Fruit fly (Drosophila melanogaster) whole organism, embryonic: ENCODE measurements around the gene Cpr11B.

ENCODE experiments used
- Ada2b ChIP-seq: fragments of 200-800 bp; sonication (Bioruptor generic); IDR thresholded peaks from 2 replicates; pipeline ENCODE4 v1.3.6; 2022; ENCODE audit warnings: missing biosample characterization, missing genetic modification characterization
- Aef1 ChIP-seq: fragments of 200-800 bp; sonication (Bioruptor generic); IDR thresholded peaks from 3 replicates; pipeline ENCODE4 v1.3.6; 2022; ENCODE audit warnings: missing biosample characterization, missing genetic modification characterization
- CG10366 ChIP-seq: fragments of 200-800 bp; sonication (Bioruptor generic); IDR thresholded peaks from 2 replicates; pipeline ENCODE4 v1.3.6; 2022; ENCODE audit warnings: missing biosample characterization, missing genetic modification characterization
- CG10654 ChIP-seq: fragments of 200-800 bp; sonication (Bioruptor generic); optimal IDR thresholded peaks from 2 replicates; lab custom pipeline; 2016; ENCODE audit warnings: missing biosample characterization, missing genetic modification characterization
- CG10959 ChIP-seq: fragments of 200-800 bp; sonication (Bioruptor generic); IDR thresholded peaks from 2 replicates; pipeline ENCODE4 v1.3.6; 2022; ENCODE audit warnings: missing biosample characterization, missing genetic modification characterization
- CG10979 ChIP-seq: fragments of 200-800 bp; sonication (Bioruptor generic); optimal IDR thresholded peaks from 2 replicates; lab custom pipeline; 2018; ENCODE audit warnings: missing biosample characterization, mild to moderate bottlenecking, missing genetic modification characterization, moderate library complexity
- CG12744 ChIP-seq: fragments of 200-800 bp; sonication (Bioruptor generic); optimal IDR thresholded peaks from 2 replicates; lab custom pipeline; 2016; ENCODE audit warnings: missing biosample characterization, missing genetic modification characterization
- CG13123 ChIP-seq: fragments of 200-800 bp; sonication (Bioruptor generic); optimal IDR thresholded peaks from 2 replicates; lab custom pipeline; 2016; ENCODE audit warnings: missing biosample characterization, missing genetic modification characterization
- CG14965 ChIP-seq: fragments of 200-800 bp; sonication (Bioruptor generic); optimal IDR thresholded peaks from 2 replicates; lab custom pipeline; 2016; ENCODE audit warnings: missing biosample characterization, missing genetic modification characterization, borderline replicate concordance
- CG1832 ChIP-seq: fragments of 200-800 bp; sonication (Bioruptor generic); optimal IDR thresholded peaks from 2 replicates; lab custom pipeline; 2017; ENCODE audit warnings: missing biosample characterization, mild to moderate bottlenecking, missing genetic modification characterization, inconsistent platforms
- CG18599 ChIP-seq: fragments of 200-800 bp; sonication (Bioruptor generic); optimal IDR thresholded peaks from 3 replicates; lab custom pipeline; 2017; ENCODE audit warnings: missing biosample characterization, missing genetic modification characterization, mild to moderate bottlenecking, moderate library complexity, missing genetic modification reagents
- CG18764 ChIP-seq: fragments of 200-800 bp; sonication (Bioruptor generic); optimal IDR thresholded peaks from 3 replicates; lab custom pipeline; 2016; ENCODE audit warnings: missing biosample characterization, missing genetic modification characterization
- CG33557 ChIP-seq: fragments of 200-800 bp; sonication (Bioruptor generic); optimal IDR thresholded peaks from 2 replicates; lab custom pipeline; 2019; ENCODE audit warnings: missing biosample characterization, mild to moderate bottlenecking, missing genetic modification characterization, moderate library complexity
- CG34422 ChIP-seq: fragments of 200-800 bp; sonication (Bioruptor generic); IDR thresholded peaks from 3 replicates; pipeline ENCODE4 v1.3.6; 2022; ENCODE audit warnings: missing biosample characterization, missing genetic modification characterization
- CG4730 ChIP-seq: fragments of 200-800 bp; sonication (Bioruptor generic); IDR thresholded peaks from 2 replicates; pipeline ENCODE4 v1.3.6; 2022; ENCODE audit warnings: missing biosample characterization, missing genetic modification characterization
- CG7839 ChIP-seq: fragments of 200-800 bp; sonication (Bioruptor generic); optimal IDR thresholded peaks from 3 replicates; lab custom pipeline; 2018; ENCODE audit warnings: missing biosample characterization, mild to moderate bottlenecking, missing genetic modification characterization, moderate library complexity
- CG9437 ChIP-seq: fragments of 200-800 bp; sonication (Bioruptor generic); optimal IDR thresholded peaks from 2 replicates; lab custom pipeline; 2018; ENCODE audit warnings: missing biosample characterization, mild to moderate bottlenecking, missing genetic modification characterization
- CG9609 ChIP-seq: fragments of 200-800 bp; sonication (Bioruptor generic); optimal IDR thresholded peaks from 3 replicates; lab custom pipeline; 2016; ENCODE audit warnings: missing biosample characterization, missing genetic modification characterization
- CG9932 ChIP-seq: fragments of 200-800 bp; sonication (Bioruptor generic); IDR thresholded peaks from 2 replicates; pipeline ENCODE4 v1.3.6; 2022; ENCODE audit warnings: missing biosample characterization, missing genetic modification characterization
- CoRest ChIP-seq: fragments of 200-800 bp; sonication (Bioruptor generic); optimal IDR thresholded peaks from 3 replicates; lab custom pipeline; 2018; ENCODE audit warnings: missing biosample characterization, mild to moderate bottlenecking, missing genetic modification characterization, moderate library complexity
- CrebB ChIP-seq: fragments of 200-800 bp; sonication (Bioruptor generic); optimal IDR thresholded peaks from 3 replicates; lab custom pipeline; 2018; ENCODE audit warnings: missing biosample characterization, mild to moderate bottlenecking, missing genetic modification characterization
- Dad ChIP-seq: fragments of 200-800 bp; sonication (Bioruptor generic); optimal IDR thresholded peaks from 3 replicates; lab custom pipeline; 2016; ENCODE audit warnings: missing biosample characterization, missing genetic modification characterization
- HmgZ ChIP-seq: fragments of 200-800 bp; sonication (Bioruptor generic); optimal IDR thresholded peaks from 2 replicates; lab custom pipeline; 2018; ENCODE audit warnings: missing biosample characterization, mild to moderate bottlenecking, missing genetic modification characterization
- Hr51 ChIP-seq, 2 experiments: fragments of 200-800 bp; sonication (Bioruptor generic); optimal IDR thresholded peaks; 2 replicates in 1 of 2; 3 replicates in 1 of 2; lab custom pipeline; 2016 to 2018; ENCODE audit warnings: missing biosample characterization in 2 of 2, missing genetic modification characterization in 2 of 2, mild to moderate bottlenecking in 1 of 2, moderate library complexity in 1 of 2
- Hr78 ChIP-seq, 2 experiments: fragments of 200-800 bp in 1 of 2; fragments of >200 bp in 1 of 2; sonication (Bioruptor generic) in 1 of 2; optimal IDR thresholded peaks; 2 replicates each; lab custom pipeline; 2017 to 2019; ENCODE audit warnings: missing biosample characterization in 2 of 2, missing genetic modification characterization in 2 of 2, mild to moderate bottlenecking in 1 of 2, moderate library complexity in 1 of 2
- Lpt ChIP-seq: fragments of >200 bp; optimal IDR thresholded peaks from 2 replicates; lab custom pipeline; 2018; ENCODE audit warnings: missing biosample characterization, missing genetic modification characterization
- Mad ChIP-seq: fragments of 200-800 bp; sonication (Bioruptor generic); optimal IDR thresholded peaks from 2 replicates; lab custom pipeline; 2016; ENCODE audit warnings: missing biosample characterization, missing genetic modification characterization
- Mrtf ChIP-seq: fragments of 200-800 bp; sonication (Bioruptor generic); IDR thresholded peaks from 3 replicates; pipeline ENCODE4 v1.3.6; 2022; ENCODE audit warnings: missing biosample characterization, missing genetic modification characterization
- Pdp1 ChIP-seq, 2 experiments: fragments of 200-800 bp; sonication (Bioruptor generic); optimal IDR thresholded peaks; 3 replicates each; lab custom pipeline; 2016; ENCODE audit warnings: missing biosample characterization in 2 of 2, missing genetic modification characterization in 2 of 2, mild to moderate bottlenecking in 1 of 2, moderate library complexity in 1 of 2
- Ravus ChIP-seq: fragments of 200-800 bp; sonication (Bioruptor generic); IDR thresholded peaks from 2 replicates; pipeline ENCODE4 v1.3.6; 2022; ENCODE audit warnings: missing biosample characterization, missing genetic modification characterization
- Six4 ChIP-seq: fragments of 200-800 bp; sonication (Bioruptor generic); optimal IDR thresholded peaks from 2 replicates; lab custom pipeline; 2016; ENCODE audit warnings: missing biosample characterization, missing genetic modification characterization
- Trl ChIP-seq, 3 experiments: fragments of >200 bp in 2 of 3; fragments of 200-800 bp in 1 of 3; sonication (Bioruptor generic) in 1 of 3; optimal IDR thresholded peaks; 2 replicates in 1 of 3; 3 replicates in 2 of 3; lab custom pipeline; 2016 to 2017; ENCODE audit warnings: missing biosample characterization in 1 of 3, missing genetic modification characterization in 1 of 3
- dysf ChIP-seq: fragments of 200-800 bp; sonication (Bioruptor generic); IDR thresholded peaks from 3 replicates; pipeline ENCODE4 v1.3.6; 2022; ENCODE audit warnings: missing biosample characterization, missing genetic modification characterization
- gem ChIP-seq: fragments of 200-800 bp; sonication (Bioruptor generic); optimal IDR thresholded peaks from 2 replicates; lab custom pipeline; 2019; ENCODE audit warnings: missing biosample characterization, mild to moderate bottlenecking, missing genetic modification characterization, moderate library complexity
- gsb ChIP-seq: fragments of 200-800 bp; sonication (Bioruptor generic); IDR thresholded peaks from 2 replicates; pipeline ENCODE4 v1.3.6; 2022; ENCODE audit warnings: missing biosample characterization, missing genetic modification characterization
- gsb-n ChIP-seq: fragments of 200-800 bp; sonication (Bioruptor generic); optimal IDR thresholded peaks from 3 replicates; lab custom pipeline; 2018; ENCODE audit warnings: missing biosample characterization, mild to moderate bottlenecking, missing genetic modification characterization
- ind ChIP-seq: fragments of 200-800 bp; sonication (Bioruptor generic); optimal IDR thresholded peaks from 3 replicates; lab custom pipeline; 2016; ENCODE audit warnings: missing biosample characterization, missing genetic modification characterization
- mld ChIP-seq: fragments of 200-800 bp; sonication (Bioruptor generic); IDR thresholded peaks from 3 replicates; pipeline ENCODE4 v1.3.6; 2022; ENCODE audit warnings: missing biosample characterization, missing genetic modification characterization; ENCODE audit not compliant: partially characterized antibody
- oc ChIP-seq: fragments of 200-800 bp; sonication (Bioruptor generic); optimal IDR thresholded peaks from 2 replicates; lab custom pipeline; 2018; ENCODE audit warnings: missing biosample characterization, mild to moderate bottlenecking, missing genetic modification characterization, moderate library complexity
- org-1 ChIP-seq: fragments of 200-800 bp; sonication (Bioruptor generic); optimal IDR thresholded peaks from 2 replicates; lab custom pipeline; 2017; ENCODE audit warnings: missing biosample characterization, missing genetic modification characterization
- otp ChIP-seq: fragments of 200-800 bp; sonication (Bioruptor generic); IDR thresholded peaks from 3 replicates; pipeline ENCODE4, ENCODE4 v1.3.6; 2022; ENCODE audit warnings: missing biosample characterization, missing genetic modification characterization
- pb ChIP-seq: fragments of 200-800 bp; sonication (Bioruptor generic); optimal IDR thresholded peaks from 3 replicates; lab custom pipeline; 2016; ENCODE audit warnings: missing biosample characterization, missing genetic modification characterization
- peb ChIP-seq: fragments of 200-800 bp; sonication (Bioruptor generic); IDR thresholded peaks from 2 replicates; pipeline ENCODE4 v1.3.6; 2022; ENCODE audit warnings: missing biosample characterization, missing genetic modification characterization
- pzg ChIP-seq: fragments of 200-800 bp; sonication (Bioruptor generic); optimal IDR thresholded peaks from 3 replicates; lab custom pipeline; 2018; ENCODE audit warnings: missing biosample characterization, mild to moderate bottlenecking, missing genetic modification characterization, moderate library complexity
- rib ChIP-seq: fragments of 200-800 bp; sonication (Bioruptor generic); IDR thresholded peaks from 2 replicates; pipeline ENCODE4 v1.3.6; 2022; ENCODE audit warnings: missing biosample characterization, missing genetic modification characterization
- sens-2 ChIP-seq: fragments of 200-800 bp; sonication (Bioruptor generic); IDR thresholded peaks from 2 replicates; pipeline ENCODE4 v1.3.6; 2022; ENCODE audit warnings: missing biosample characterization, missing genetic modification characterization
- tio ChIP-seq: fragments of 200-800 bp; sonication (Bioruptor generic); optimal IDR thresholded peaks from 2 replicates; lab custom pipeline; 2017; ENCODE audit warnings: missing biosample characterization, missing genetic modification characterization, inconsistent platforms
- trh ChIP-seq: fragments of 200-800 bp; sonication (Bioruptor generic); optimal IDR thresholded peaks from 2 replicates; lab custom pipeline; 2016; ENCODE audit warnings: missing biosample characterization, missing genetic modification characterization
- ttk ChIP-seq: fragments of 200-800 bp; sonication (Bioruptor generic); IDR thresholded peaks from 2 replicates; pipeline ENCODE4 v2.1.2; 2022; ENCODE audit warnings: missing biosample characterization, missing genetic modification characterization
- tup ChIP-seq: fragments of 200-800 bp; sonication (Bioruptor generic); optimal IDR thresholded peaks from 2 replicates; lab custom pipeline; 2016; ENCODE audit warnings: missing biosample characterization, mild to moderate bottlenecking, missing genetic modification characterization, moderate library complexity
- twi ChIP-seq: fragments of 200-800 bp; optimal IDR thresholded peaks from 2 replicates; lab custom pipeline; 2019; ENCODE audit warnings: missing biosample characterization, mild to moderate bottlenecking, missing genetic modification characterization, moderate library complexity

The Cpr11B gene

DNA sequence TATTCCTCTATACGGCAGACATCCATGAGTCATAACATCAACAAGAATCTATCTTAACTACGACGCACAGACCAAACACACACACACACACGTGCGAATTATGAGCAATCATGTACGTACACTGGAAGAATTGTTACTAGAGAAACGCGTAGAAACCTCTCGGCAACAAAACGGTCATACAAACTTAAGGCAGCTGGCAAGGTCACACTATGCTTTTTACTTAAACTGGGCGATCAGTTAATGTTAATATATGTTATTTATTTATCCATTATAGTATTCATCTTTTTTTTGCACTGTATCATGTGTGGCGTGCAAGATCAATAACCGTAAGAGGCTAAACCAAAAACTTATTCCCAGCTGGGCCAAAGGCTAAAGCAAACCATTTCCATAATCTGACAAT is 13.7 kb upstream of the Cpr11B start (continued):
- no peak for TF ChIP-seq tup (GFP tag; lab: Kevin White, UChicago)
- TF ChIP-seq CrebB (tag; lab: Kevin White, UChicago): no peak
- TF ChIP-seq pb (GFP tag; lab: Kevin White, UChicago): no peak
- no peak for TF ChIP-seq Aef1 (GFP tag; lab: Robert Waterston, UW)
- no peak for TF ChIP-seq HmgZ (tag; lab: Kevin White, UChicago)
- TF ChIP-seq CG13123 (GFP tag; lab: Kevin White, UChicago): no peak
- TF ChIP-seq oc (tag; lab: Kevin White, UChicago): no peak
- TF ChIP-seq Pdp1 (GFP tag; optimal IDR thresholded peaks at IDR 0.05; lab: Kevin White, UChicago): no peak
- no peak for TF ChIP-seq rib (GFP tag; lab: Robert Waterston, UW)
- no peak for TF ChIP-seq CG33557 (GFP tag; lab: Kevin White, UChicago)
- TF ChIP-seq CG18764 (GFP tag; lab: Kevin White, UChicago): no peak
- no peak for TF ChIP-seq CG10959 (GFP tag; lab: Robert Waterston, UW)
- no peak for TF ChIP-seq gsb (GFP tag; lab: Robert Waterston, UW)
- TF ChIP-seq CG9609 (GFP tag; lab: Kevin White, UChicago): no peak
- TF ChIP-seq CG4730: no peak
- no peak for TF ChIP-seq gsb-n (tag; lab: Kevin White, UChicago)
- peak; percentile 16 for TF ChIP-seq ind (GFP tag; lab: Kevin White, UChicago)
- TF ChIP-seq Hr78 (GFP tag; optimal IDR thresholded peaks at IDR 0.05; lab: Kevin White, UChicago): no peak
- TF ChIP-seq gem (tag; lab: Kevin White, UChicago): peak; percentile 56
- no peak for TF ChIP-seq peb
- TF ChIP-seq CG9437 (GFP tag; lab: Kevin White, UChicago): no peak
- TF ChIP-seq Lpt (GFP tag; lab: Kevin White, UChicago): no peak
- TF ChIP-seq dysf: no peak
- TF ChIP-seq otp (GFP tag; lab: Robert Waterston, UW): no peak
- no peak for TF ChIP-seq Six4
- no peak for TF ChIP-seq trh
- peak; percentile 36; the same call in 1 of the 2 replicates for TF ChIP-seq CG9932 (GFP tag; lab: Robert Waterston, UW)
- TF ChIP-seq CoRest (tag; lab: Kevin White, UChicago): peak; percentile 29
- no peak; the same call in 1 of the 2 replicates for TF ChIP-seq CG10366 (GFP tag; lab: Robert Waterston, UW)
- no peak for TF ChIP-seq Mad (GFP tag; lab: Kevin White, UChicago)
- no peak for TF ChIP-seq CG12744 (GFP tag; lab: Kevin White, UChicago)
- TF ChIP-seq tio (GFP tag; lab: Kevin White, UChicago): peak; percentile 20
- TF ChIP-seq CG34422: no peak
- no peak for TF ChIP-seq CG1832 (GFP tag; lab: Kevin White, UChicago)
- peak; percentile 9 for TF ChIP-seq org-1
- TF ChIP-seq CG18599: peak; percentile 56
- peak; percentile 5 for TF ChIP-seq CG10979 (tag; lab: Kevin White, UChicago)
- no peak for TF ChIP-seq Ravus (GFP tag; lab: Robert Waterston, UW)
- no peak for TF ChIP-seq Mrtf
- TF ChIP-seq Trl (optimal IDR thresholded peaks at IDR 0.05; lab: Kevin White, UChicago): no peak
- TF ChIP-seq Trl (GFP tag; optimal IDR thresholded peaks at IDR 0.05; lab: Kevin White, UChicago): no peak
- TF ChIP-seq CG10654 (GFP tag; lab: Kevin White, UChicago): no peak
- TF ChIP-seq pzg: no peak
- no peak for TF ChIP-seq CG14965 (GFP tag; lab: Kevin White, UChicago)
- TF ChIP-seq twi (tag; lab: Kevin White, UChicago): no peak
- TF ChIP-seq Hr51 (GFP tag; optimal IDR thresholded peaks at IDR 0.05; lab: Kevin White, UChicago): peak in 1 of 2 experiments; percentile 28
- no peak for TF ChIP-seq ttk
- TF ChIP-seq mld (GFP tag; lab: Robert Waterston, UW): no peak
- TF ChIP-seq Dad (GFP tag; lab: Kevin White, UChicago): no peak
- TF ChIP-seq CG7839 (tag; lab: Kevin White, UChicago): peak; percentile 49
- no peak for TF ChIP-seq sens-2 (GFP tag; lab: Robert Waterston, UW)
- no peak for TF ChIP-seq Ada2b (GFP tag; lab: Robert Waterston, UW)
